Fruit fly (Drosophila melanogaster) whole organism, prepupa: ENCODE data around the gene CG17211.

Experiments used
- CG10631 ChIP-seq: fragments of 200-800 bp; sonication (Bioruptor generic); optimal IDR thresholded peaks from 2 replicates; lab custom pipeline; 2016; ENCODE audit warnings: missing biosample characterization, missing genetic modification characterization
- CG11294 ChIP-seq: fragments of 200-800 bp; sonication (Bioruptor generic); IDR thresholded peaks from 2 replicates; pipeline ENCODE4 v1.3.6; 2022; ENCODE audit warnings: missing biosample characterization, missing genetic modification characterization
- CG11902 ChIP-seq: fragments of 200-800 bp; sonication (Bioruptor generic); optimal IDR thresholded peaks from 3 replicates; lab custom pipeline; 2016; ENCODE audit warnings: missing biosample characterization, missing genetic modification characterization
- CG15336 ChIP-seq: fragments of 200-800 bp; sonication (Bioruptor generic); IDR thresholded peaks from 2 replicates; pipeline ENCODE4 v1.3.6; 2022; ENCODE audit warnings: missing biosample characterization, missing genetic modification characterization
- CG1621 ChIP-seq: fragments of 200-800 bp; sonication (Bioruptor generic); optimal IDR thresholded peaks from 3 replicates; lab custom pipeline; 2018; ENCODE audit warnings: missing biosample characterization, mild to moderate bottlenecking, missing genetic modification characterization
- CG16779 ChIP-seq: fragments of 200-800 bp; sonication (Bioruptor generic); optimal IDR thresholded peaks from 3 replicates; lab custom pipeline; 2017; ENCODE audit warnings: missing biosample characterization, mild to moderate bottlenecking, missing genetic modification characterization
- CG3032 ChIP-seq: fragments of 200-800 bp; optimal IDR thresholded peaks from 2 replicates; lab custom pipeline; 2019; ENCODE audit warnings: missing biosample characterization, mild to moderate bottlenecking, missing genetic modification characterization, moderate library complexity
- CG32006 ChIP-seq: fragments of 200-800 bp; sonication (Bioruptor generic); optimal IDR thresholded peaks from 3 replicates; lab custom pipeline; 2017; ENCODE audit warnings: missing biosample characterization, mild to moderate bottlenecking, missing genetic modification characterization
- CG34406 ChIP-seq: fragments of 200-800 bp; sonication (Bioruptor generic); optimal IDR thresholded peaks from 3 replicates; lab custom pipeline; 2016; ENCODE audit warnings: missing biosample characterization, missing genetic modification characterization
- CG4318 ChIP-seq: fragments of 200-800 bp; sonication (Bioruptor generic); optimal IDR thresholded peaks from 3 replicates; lab custom pipeline; 2017; ENCODE audit warnings: missing biosample characterization, mild to moderate bottlenecking, missing genetic modification characterization
- CG6276 ChIP-seq: fragments of 200-800 bp; sonication (Bioruptor generic); optimal IDR thresholded peaks from 2 replicates; lab custom pipeline; 2017; ENCODE audit warnings: missing biosample characterization, mild to moderate bottlenecking, missing genetic modification characterization
- CG6808 ChIP-seq: fragments of 200-800 bp; sonication (Bioruptor generic); optimal IDR thresholded peaks from 3 replicates; lab custom pipeline; 2017; ENCODE audit warnings: missing biosample characterization, missing genetic modification characterization, mild to moderate bottlenecking, moderate library complexity, missing genetic modification reagents
- CG6854 ChIP-seq: fragments of 200-800 bp; sonication (Bioruptor generic); optimal IDR thresholded peaks from 2 replicates; lab custom pipeline; 2017; ENCODE audit warnings: missing biosample characterization, mild to moderate bottlenecking, missing genetic modification characterization
- CG7368 ChIP-seq: fragments of 200-800 bp; sonication (Bioruptor generic); optimal IDR thresholded peaks from 3 replicates; lab custom pipeline; 2016; ENCODE audit warnings: missing biosample characterization, missing genetic modification characterization
- CG8119 ChIP-seq: fragments of 200-800 bp; sonication (Bioruptor generic); IDR thresholded peaks from 3 replicates; pipeline ENCODE4 v1.3.6; 2022; ENCODE audit warnings: missing biosample characterization, missing genetic modification characterization
- CG8319 ChIP-seq: fragments of 200-800 bp; sonication (Bioruptor generic); optimal IDR thresholded peaks from 3 replicates; lab custom pipeline; 2016; ENCODE audit warnings: missing biosample characterization, missing genetic modification characterization
- CG8632 ChIP-seq: fragments of 200-800 bp; sonication (Bioruptor generic); optimal IDR thresholded peaks from 3 replicates; lab custom pipeline; 2016; ENCODE audit warnings: missing biosample characterization, missing genetic modification characterization
- CG9139 ChIP-seq: fragments of 200-800 bp; sonication (Bioruptor generic); optimal IDR thresholded peaks from 3 replicates; lab custom pipeline; 2017; ENCODE audit warnings: missing biosample characterization, mild to moderate bottlenecking, missing genetic modification characterization
- Eip75B ChIP-seq: fragments of 200-800 bp; sonication (Bioruptor generic); optimal IDR thresholded peaks from 3 replicates; lab custom pipeline; 2016; ENCODE audit warnings: missing biosample characterization, missing genetic modification characterization
- Eip78C ChIP-seq: fragments of 200-800 bp; sonication (Bioruptor generic); peaks from one replicate; lab custom pipeline; 2016; ENCODE audit warnings: missing biosample characterization, missing genetic modification characterization
- Hr38 ChIP-seq: sonication (Bioruptor generic); optimal IDR thresholded peaks from 2 replicates; lab custom pipeline; 2016; ENCODE audit warnings: missing biosample characterization, missing genetic modification characterization
- Hr4 ChIP-seq: fragments of 200-800 bp; sonication (Bioruptor generic); optimal IDR thresholded peaks from 3 replicates; lab custom pipeline; 2016; ENCODE audit warnings: missing biosample characterization, missing genetic modification characterization
- Lpt ChIP-seq: fragments of 200-800 bp; sonication (Bioruptor generic); optimal IDR thresholded peaks from 3 replicates; lab custom pipeline; 2016; ENCODE audit warnings: missing biosample characterization, missing genetic modification characterization
- Met ChIP-seq: fragments of 200-800 bp; sonication (Bioruptor generic); optimal IDR thresholded peaks from 3 replicates; lab custom pipeline; 2016; ENCODE audit warnings: missing biosample characterization, missing genetic modification characterization
- OdsH ChIP-seq: fragments of 200-800 bp; sonication (Bioruptor generic); optimal IDR thresholded peaks from 3 replicates; lab custom pipeline; 2016; ENCODE audit warnings: missing biosample characterization, missing genetic modification characterization
- Sox102F ChIP-seq: fragments of 200-800 bp; sonication (Bioruptor generic); optimal IDR thresholded peaks from 2 replicates; lab custom pipeline; 2016; ENCODE audit warnings: missing biosample characterization, mild to moderate bottlenecking, missing genetic modification characterization
- Sox14 ChIP-seq: fragments of 200-800 bp; sonication (Bioruptor generic); optimal IDR thresholded peaks from 3 replicates; lab custom pipeline; 2016; ENCODE audit warnings: missing biosample characterization, missing genetic modification characterization
- Sox15 ChIP-seq: fragments of 200-800 bp; sonication (Bioruptor generic); optimal IDR thresholded peaks from 3 replicates; lab custom pipeline; 2016; ENCODE audit warnings: missing biosample characterization, missing genetic modification characterization
- achi ChIP-seq: fragments of 200-800 bp; sonication (Bioruptor generic); optimal IDR thresholded peaks from 3 replicates; lab custom pipeline; 2016; ENCODE audit warnings: missing biosample characterization, missing genetic modification characterization
- cyc ChIP-seq: fragments of 200-800 bp; sonication (Bioruptor generic); optimal IDR thresholded peaks from 3 replicates; lab custom pipeline; 2016; ENCODE audit warnings: missing biosample characterization, missing genetic modification characterization
- dac ChIP-seq: fragments of 200-800 bp; sonication (Bioruptor generic); optimal IDR thresholded peaks from 2 replicates; lab custom pipeline; 2017; ENCODE audit warnings: missing biosample characterization, mild to moderate bottlenecking, missing genetic modification characterization
- dsx ChIP-seq: fragments of 200-800 bp; optimal IDR thresholded peaks from 3 replicates; lab custom pipeline; 2019; ENCODE audit warnings: missing biosample characterization, mild to moderate bottlenecking, missing genetic modification characterization, moderate library complexity; ENCODE audit not compliant: poor library complexity, severe bottlenecking
- eg ChIP-seq: fragments of 200-800 bp; sonication (Bioruptor generic); IDR thresholded peaks from 3 replicates; pipeline ENCODE4 v1.3.6; 2022; ENCODE audit warnings: missing biosample characterization, missing genetic modification characterization
- esn ChIP-seq: fragments of 200-800 bp; sonication (Bioruptor generic); optimal IDR thresholded peaks from 2 replicates; lab custom pipeline; 2016; ENCODE audit warnings: missing biosample characterization, mild to moderate bottlenecking, missing genetic modification characterization, moderate library complexity
- fkh ChIP-seq: fragments of 200-800 bp; sonication (Bioruptor generic); optimal IDR thresholded peaks from 3 replicates; lab custom pipeline; 2017; ENCODE audit warnings: missing biosample characterization, mild to moderate bottlenecking, missing genetic modification characterization, moderate library complexity
- lz ChIP-seq: fragments of 200-800 bp; sonication (Bioruptor generic); optimal IDR thresholded peaks from 3 replicates; lab custom pipeline; 2016; ENCODE audit warnings: missing biosample characterization, missing genetic modification characterization
- salr ChIP-seq, 2 experiments: fragments of 200-800 bp; sonication (Bioruptor generic); optimal IDR thresholded peaks; 3 replicates each; lab custom pipeline; 2016 to 2018; ENCODE audit warnings: missing biosample characterization in 2 of 2, missing genetic modification characterization in 2 of 2, mild to moderate bottlenecking in 1 of 2
- spab ChIP-seq: fragments of 200-800 bp; sonication (Bioruptor generic); optimal IDR thresholded peaks from 2 replicates; lab custom pipeline; 2017; ENCODE audit warnings: missing biosample characterization, mild to moderate bottlenecking, missing genetic modification characterization, missing genetic modification reagents
- svp ChIP-seq: fragments of 200-800 bp; sonication (Bioruptor generic); peaks from one replicate; lab custom pipeline; 2016; ENCODE audit warnings: missing biosample characterization, missing genetic modification characterization
- topi ChIP-seq: fragments of 200-800 bp; sonication (Bioruptor generic); optimal IDR thresholded peaks from 3 replicates; lab custom pipeline; 2016; ENCODE audit warnings: missing biosample characterization, missing genetic modification characterization
- vri ChIP-seq: fragments of 200-800 bp; sonication (Bioruptor generic); optimal IDR thresholded peaks from 3 replicates; lab custom pipeline; 2016; ENCODE audit warnings: missing biosample characterization, mild to moderate bottlenecking, missing genetic modification characterization

The CG17211 gene

dm6 chr2L:12108779-12109564, 5.2 kb upstream of the CG17211 start, which contains the start of the genes Rab6 and Phae1:
Gene Rab6 (minus strand): TSS chr2L:12109116.
Gene Phae1 (plus strand): TSS chr2L:12109417.
- TF ChIP-seq Eip78C, result peak; percentile 15
- TF ChIP-seq dac (GFP tag; lab: Kevin White, UChicago), result no peak
- TF ChIP-seq topi (GFP tag; lab: Kevin White, UChicago), result no peak
- no peak for TF ChIP-seq CG6276 (GFP tag; lab: Kevin White, UChicago)
- peak; percentile 6 for TF ChIP-seq CG3032 (tag; lab: Kevin White, UChicago)
- peak; percentile 77 for TF ChIP-seq svp (GFP tag; lab: Kevin White, UChicago)
- no peak for TF ChIP-seq CG32006
- TF ChIP-seq eg, result no peak
- TF ChIP-seq Lpt (GFP tag; lab: Kevin White, UChicago), result no peak
- peak; percentile 68 for TF ChIP-seq CG6854 (GFP tag; lab: Kevin White, UChicago)
- TF ChIP-seq CG1621 (tag; lab: Kevin White, UChicago), result peak; percentile 73

- TF ChIP-seq CG3032 (tag; lab: Kevin White, UChicago) (no peak), Sox15 (GFP tag; lab: Kevin White, UChicago) (no peak), Eip78C (peak; percentile 32)
These were observed 3.4 kb upstream of the CG17211 start, which contains the start of gene Phae2 for dm6 chr2L:12110810-12111209. Gene Phae2 (plus strand): TSS chr2L:12111110.

- TF ChIP-seq vri (GFP tag; lab: Kevin White, UChicago) (peak; percentile 44), Sox102F (GFP tag; lab: Kevin White, UChicago) (peak; percentile 43), Met (GFP tag; lab: Kevin White, UChicago) (peak; percentile 18), salr (GFP tag; optimal IDR thresholded peaks at IDR 0.05; lab: Kevin White, UChicago) (peak in 1 of 2 experiments; percentile 47), CG34406 (no peak), Eip75B (GFP tag; lab: Kevin White, UChicago) (no peak), svp (GFP tag; lab: Kevin White, UChicago) (peak; percentile 71), CG11294 (GFP tag; lab: Robert Waterston, UW) (no peak), CG3032 (tag; lab: Kevin White, UChicago) (peak; percentile 19), esn (peak; percentile 39), CG16779 (tag; lab: Kevin White, UChicago) (no peak), Eip78C (peak; percentile 55), CG9139 (GFP tag; lab: Kevin White, UChicago) (no peak), Sox14 (GFP tag; lab: Kevin White, UChicago) (peak; percentile 1), dsx (GFP tag; lab: Kevin White, UChicago) (no peak), fkh (GFP tag; lab: Kevin White, UChicago) (no peak)
- TF ChIP-seq, all 60 proteins: peak for 9
These were observed 1.1 kb upstream of the CG17211 start for dm6 chr2L:12112943-12113557.

DNA sequence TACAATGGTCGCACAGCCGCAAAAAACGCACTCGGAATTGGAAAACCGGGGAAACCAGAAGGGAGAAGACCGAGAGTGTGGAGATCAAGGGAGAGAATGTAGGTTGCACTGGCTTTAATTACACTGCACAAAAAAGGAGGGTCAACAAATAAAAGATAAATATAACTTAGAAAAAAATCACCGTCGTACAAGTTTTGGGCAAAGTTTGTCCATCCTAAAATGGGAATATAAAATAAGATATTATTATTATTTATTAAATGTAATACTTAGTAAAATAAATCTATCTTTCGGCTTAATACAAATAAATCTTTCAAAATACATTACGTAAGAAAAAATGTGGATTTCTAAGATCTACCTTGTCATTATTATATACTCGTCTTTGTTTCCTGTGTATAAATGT, 1.6 kb downstream of the CG17211 start:
- no peak for TF ChIP-seq salr (GFP tag; optimal IDR thresholded peaks at IDR 0.05; lab: Kevin White, UChicago)
- TF ChIP-seq achi (GFP tag; lab: Kevin White, UChicago), result peak; percentile 15
- TF ChIP-seq CG3032 (tag; lab: Kevin White, UChicago), result no peak
- TF ChIP-seq spab (GFP tag; lab: Kevin White, UChicago), result no peak
- TF ChIP-seq Eip78C, result peak; percentile 2
- no peak for TF ChIP-seq CG6276 (GFP tag; lab: Kevin White, UChicago)
- TF ChIP-seq CG6808 (GFP tag; lab: Kevin White, UChicago), result no peak
- TF ChIP-seq CG7368, result no peak
- TF ChIP-seq lz, result no peak
- 0 out of 3 replicates have a peak, but pooled peaks have one; percentile 32 for TF ChIP-seq CG8119 (GFP tag; lab: Robert Waterston, UW)
- TF ChIP-seq CG8319 (GFP tag; lab: Kevin White, UChicago), result no peak
- TF ChIP-seq Hr38 (GFP tag; lab: Kevin White, UChicago), result no peak
- no peak for TF ChIP-seq cyc (GFP tag; lab: Kevin White, UChicago)
- TF ChIP-seq OdsH, result no peak
- TF ChIP-seq fkh (GFP tag; lab: Kevin White, UChicago), result no peak
- no peak for TF ChIP-seq CG1621 (tag; lab: Kevin White, UChicago)
- TF ChIP-seq Hr4, result no peak
- no peak for TF ChIP-seq topi (GFP tag; lab: Kevin White, UChicago)
- no peak for TF ChIP-seq CG4318 (GFP tag; lab: Kevin White, UChicago)
- 0 out of 3 replicates have a peak, but pooled peaks have one; percentile 13 for TF ChIP-seq eg
- no peak for TF ChIP-seq CG34406
- TF ChIP-seq CG10631 (GFP tag; lab: Kevin White, UChicago), result peak; percentile 0
- TF ChIP-seq esn, result no peak
- TF ChIP-seq Met (GFP tag; lab: Kevin White, UChicago), result no peak
- TF ChIP-seq CG11902 (GFP tag; lab: Kevin White, UChicago), result no peak
- TF ChIP-seq CG15336, result peak; percentile 48
- no peak for TF ChIP-seq CG11294 (GFP tag; lab: Robert Waterston, UW)
- peak; percentile 15 for TF ChIP-seq CG32006
- TF ChIP-seq CG8632 (GFP tag; lab: Kevin White, UChicago), result no peak
- no peak for TF ChIP-seq svp (GFP tag; lab: Kevin White, UChicago)
